Worm (Caenorhabditis elegans) whole organism, L1 larva: Measurements from ENCODE around the gene C16C8.16.
A peak's percentile ranks its signal among the peaks of the same experiment; 100 is the strongest.

ENCODE experiments used
- C04F5.9 ChIP-seq: sonication (generic microtip); optimal IDR thresholded peaks from 2 replicates; lab custom pipeline; 2016; ENCODE audit warnings: missing genetic modification characterization, missing compliant biosample characterization
- C16A3.4 ChIP-seq: fragments of 150-350 bp; optimal IDR thresholded peaks from 2 replicates; lab custom pipeline; 2014; ENCODE audit warnings: missing biosample characterization, missing genetic modification characterization
- C34B4.2 ChIP-seq: sonication (generic microtip); optimal IDR thresholded peaks from 2 replicates; lab custom pipeline; 2017; ENCODE audit warnings: mild to moderate bottlenecking, missing genetic modification characterization, missing compliant biosample characterization
- F16B12.6 ChIP-seq: fragments of 150-350 bp; optimal IDR thresholded peaks from 2 replicates; lab custom pipeline; 2014; ENCODE audit warnings: missing biosample characterization, missing genetic modification characterization
- aly-2 ChIP-seq: fragments of 150-350 bp; optimal IDR thresholded peaks from 2 replicates; lab custom pipeline; 2014; ENCODE audit warnings: missing biosample characterization, missing genetic modification characterization
- ceh-63 ChIP-seq: fragments of 200-800 bp; sonication (Bioruptor generic); optimal IDR thresholded peaks from 2 replicates; lab custom pipeline; 2018; ENCODE audit warnings: mild to moderate bottlenecking, missing genetic modification characterization, missing compliant biosample characterization
- ceh-88 ChIP-seq: fragments of 200-800 bp; sonication (Bioruptor generic); IDR thresholded peaks from 2 replicates; pipeline ENCODE4 v1.3.6; 2022; ENCODE audit warnings: missing genetic modification characterization, missing compliant biosample characterization
- ceh-90 ChIP-seq: sonication (generic microtip); optimal IDR thresholded peaks from 2 replicates; lab custom pipeline; 2016; ENCODE audit warnings: missing genetic modification characterization, missing compliant biosample characterization
- dsc-1 ChIP-seq: sonication (generic microtip); optimal IDR thresholded peaks from 2 replicates; lab custom pipeline; 2016; ENCODE audit warnings: mild to moderate bottlenecking, missing genetic modification characterization, missing compliant biosample characterization
- egl-13 ChIP-seq: sonication (generic microtip); optimal IDR thresholded peaks from 2 replicates; lab custom pipeline; 2016; ENCODE audit warnings: missing genotype, missing genetic modification reagents, missing genetic modification characterization, missing compliant biosample characterization
- elt-2 ChIP-seq: sonication (generic microtip); optimal IDR thresholded peaks from 2 replicates; lab custom pipeline; 2016; ENCODE audit warnings: missing genetic modification characterization, mild to moderate bottlenecking, inconsistent platforms, missing compliant biosample characterization, missing genetic modification reagents
- elt-3 ChIP-seq, 6 experiments: fragments of 150-350 bp in 1 of 6; sonication (generic microtip); optimal IDR thresholded peaks; 2 replicates each; lab custom pipeline; 2017 to 2018; ENCODE audit warnings: missing biosample characterization in 6 of 6, missing genetic modification characterization in 6 of 6, inconsistent platforms in 1 of 6
- fkh-4 ChIP-seq: sonication (generic microtip); optimal IDR thresholded peaks from 2 replicates; lab custom pipeline; 2016; ENCODE audit warnings: missing compliant biosample characterization, missing genetic modification characterization, borderline replicate concordance
- fkh-8 ChIP-seq: sonication (generic microtip); optimal IDR thresholded peaks from 2 replicates; lab custom pipeline; 2016; ENCODE audit warnings: mild to moderate bottlenecking, missing genetic modification characterization, missing compliant biosample characterization
- fos-1 ChIP-seq: fragments of 150-350 bp; optimal IDR thresholded peaks from 2 replicates; lab custom pipeline; 2014; ENCODE audit warnings: missing biosample characterization, missing genetic modification characterization
- grh-1 ChIP-seq: fragments of 200-800 bp; sonication (Bioruptor generic); IDR thresholded peaks from 2 replicates; pipeline ENCODE4 v1.3.6; 2022; ENCODE audit warnings: missing genetic modification reagents, missing genetic modification characterization, missing compliant biosample characterization
- hlh-17 ChIP-seq: fragments of 200-800 bp; sonication (Bioruptor generic); optimal IDR thresholded peaks from 2 replicates; lab custom pipeline; 2018; ENCODE audit warnings: missing genetic modification characterization, mild to moderate bottlenecking, missing compliant biosample characterization, moderate library complexity, borderline replicate concordance
- irx-1 ChIP-seq: sonication (generic microtip); optimal IDR thresholded peaks from 2 replicates; lab custom pipeline; 2016; ENCODE audit warnings: missing genetic modification characterization, missing compliant biosample characterization
- isw-1 ChIP-seq: fragments of 200-800 bp; sonication (Bioruptor generic); IDR thresholded peaks from 2 replicates; pipeline ENCODE4 v1.3.6; 2022; ENCODE audit warnings: missing genetic modification characterization, missing compliant biosample characterization
- lin-35 ChIP-seq, 2 experiments: fragments of 150-350 bp; optimal IDR thresholded peaks; 2 replicates each; lab custom pipeline; 2014; ENCODE audit warnings: missing biosample characterization in 2 of 2, missing genetic modification characterization in 2 of 2, missing genetic modification reagents in 2 of 2
- lin-39 ChIP-seq: fragments of 150-350 bp; optimal IDR thresholded peaks from 2 replicates; lab custom pipeline; 2014; ENCODE audit warnings: missing biosample characterization, missing genetic modification reagents, missing genetic modification characterization
- lir-3 ChIP-seq: sonication (generic microtip); optimal IDR thresholded peaks from 2 replicates; lab custom pipeline; 2016; ENCODE audit warnings: mild to moderate bottlenecking, missing genetic modification characterization, moderate library complexity, missing compliant biosample characterization; ENCODE audit not compliant: poor library complexity
- lsy-2 ChIP-seq, 2 experiments: fragments of 150-350 bp; optimal IDR thresholded peaks; 2 replicates each; lab custom pipeline; 2014; ENCODE audit warnings: missing biosample characterization in 2 of 2, missing genetic modification characterization in 2 of 2
- mdl-1 ChIP-seq, 2 experiments: fragments of 150-350 bp; optimal IDR thresholded peaks; 2 replicates each; lab custom pipeline; 2014 to 2017; ENCODE audit warnings: missing biosample characterization in 2 of 2, missing genetic modification characterization in 2 of 2, inconsistent platforms in 1 of 2
- mep-1 ChIP-seq: fragments of 150-350 bp; optimal IDR thresholded peaks from 2 replicates; lab custom pipeline; 2014; ENCODE audit warnings: missing biosample characterization, missing genetic modification characterization
- nhr-11 ChIP-seq: fragments of 150-350 bp; optimal IDR thresholded peaks from 2 replicates; lab custom pipeline; 2014; ENCODE audit warnings: missing biosample characterization, missing genetic modification characterization
- nhr-12 ChIP-seq: sonication (generic microtip); optimal IDR thresholded peaks from 2 replicates; lab custom pipeline; 2017; ENCODE audit warnings: missing biosample characterization, missing genetic modification characterization
- nhr-20 ChIP-seq: sonication (generic microtip); optimal IDR thresholded peaks from 2 replicates; lab custom pipeline; 2016; ENCODE audit warnings: mild to moderate bottlenecking, missing genetic modification characterization, missing compliant biosample characterization
- nhr-28 ChIP-seq: fragments of 150-350 bp; optimal IDR thresholded peaks from 2 replicates; lab custom pipeline; 2014; ENCODE audit warnings: missing biosample characterization, missing genetic modification characterization
- nhr-77 ChIP-seq: fragments of 150-350 bp; optimal IDR thresholded peaks from 2 replicates; lab custom pipeline; 2014; ENCODE audit warnings: missing biosample characterization, missing genetic modification characterization
- nhr-84 ChIP-seq: sonication (generic microtip); optimal IDR thresholded peaks from 2 replicates; lab custom pipeline; 2017; ENCODE audit warnings: missing biosample characterization, missing genetic modification characterization
- nhr-85 ChIP-seq: sonication (generic microtip); peaks from one replicate; lab custom pipeline; 2016; ENCODE audit warnings: missing genetic modification characterization, inconsistent platforms, missing compliant biosample characterization
- nhr-90 ChIP-seq: sonication (generic microtip); optimal IDR thresholded peaks from 2 replicates; lab custom pipeline; 2016; ENCODE audit warnings: mild to moderate bottlenecking, missing genetic modification characterization, missing compliant biosample characterization; ENCODE audit not compliant: poor library complexity
- pag-3 ChIP-seq: sonication (generic microtip); optimal IDR thresholded peaks from 2 replicates; lab custom pipeline; 2017; ENCODE audit warnings: missing genetic modification characterization, mild to moderate bottlenecking, missing compliant biosample characterization, antibody characterized with exemption, borderline replicate concordance; ENCODE audit not compliant: insufficient read depth
- pax-3 ChIP-seq: fragments of 200-800 bp; sonication (Bioruptor generic); optimal IDR thresholded peaks from 2 replicates; lab custom pipeline; 2018; ENCODE audit warnings: mild to moderate bottlenecking, missing genetic modification characterization, moderate library complexity, missing compliant biosample characterization
- pqm-1 ChIP-seq: sonication (generic microtip); optimal IDR thresholded peaks from 3 replicates; lab custom pipeline; 2017; ENCODE audit warnings: missing biosample characterization, missing genetic modification characterization
- rnt-1 ChIP-seq: sonication (generic microtip); optimal IDR thresholded peaks from 2 replicates; lab custom pipeline; 2016; ENCODE audit warnings: mild to moderate bottlenecking, missing genetic modification characterization, moderate library complexity, missing compliant biosample characterization
- skn-1 ChIP-seq: fragments of 150-350 bp; optimal IDR thresholded peaks from 2 replicates; lab custom pipeline; 2014; ENCODE audit warnings: missing biosample characterization, missing genetic modification characterization
- snu-23 ChIP-seq: sonication (generic microtip); optimal IDR thresholded peaks from 2 replicates; lab custom pipeline; 2016; ENCODE audit warnings: missing genetic modification characterization, missing compliant biosample characterization
- sptf-1 ChIP-seq: fragments of 150-350 bp; optimal IDR thresholded peaks from 2 replicates; lab custom pipeline; 2014; ENCODE audit warnings: missing biosample characterization, missing genetic modification characterization
- sup-37 ChIP-seq: fragments of 200-800 bp; sonication (Bioruptor generic); optimal IDR thresholded peaks from 2 replicates; lab custom pipeline; 2018; ENCODE audit warnings: mild to moderate bottlenecking, missing genetic modification characterization, missing compliant biosample characterization
- tbx-2 ChIP-seq: sonication (generic microtip); optimal IDR thresholded peaks from 2 replicates; lab custom pipeline; 2016; ENCODE audit warnings: missing genetic modification characterization, missing compliant biosample characterization
- unc-130 ChIP-seq: fragments of 150-350 bp; optimal IDR thresholded peaks from 2 replicates; lab custom pipeline; 2017; ENCODE audit warnings: missing biosample characterization, missing genetic modification characterization, inconsistent platforms
- unc-30 ChIP-seq: sonication (generic microtip); optimal IDR thresholded peaks from 2 replicates; lab custom pipeline; 2017; ENCODE audit warnings: missing biosample characterization, missing genetic modification characterization
- unc-62 ChIP-seq: fragments of 150-350 bp; optimal IDR thresholded peaks from 2 replicates; lab custom pipeline; 2014; ENCODE audit warnings: missing biosample characterization, missing genetic modification reagents, missing genetic modification characterization
- unc-98 ChIP-seq: fragments of 200-800 bp; sonication (Bioruptor generic); IDR thresholded peaks from 2 replicates; pipeline ENCODE4 v1.3.6; 2022; ENCODE audit warnings: missing genetic modification characterization, missing compliant biosample characterization
- vab-15 ChIP-seq: sonication (generic microtip); optimal IDR thresholded peaks from 2 replicates; lab custom pipeline; 2017; ENCODE audit warnings: missing genotype, mild to moderate bottlenecking, missing genetic modification characterization, missing compliant biosample characterization
- xbp-1 ChIP-seq: sonication (generic microtip); optimal IDR thresholded peaks from 2 replicates; lab custom pipeline; 2016; ENCODE audit warnings: missing genetic modification characterization, missing compliant biosample characterization
- ztf-11 ChIP-seq, 2 experiments: sonication (generic microtip); optimal IDR thresholded peaks; 2 replicates each; lab custom pipeline; 2016 to 2017; ENCODE audit warnings: missing genetic modification characterization in 2 of 2, missing biosample characterization in 1 of 2, missing compliant biosample characterization in 1 of 2
- ztf-4 ChIP-seq: fragments of 150-350 bp; optimal IDR thresholded peaks from 2 replicates; lab custom pipeline; 2014; ENCODE audit warnings: missing biosample characterization, missing genetic modification characterization

The C16C8.16 gene

DNA sequence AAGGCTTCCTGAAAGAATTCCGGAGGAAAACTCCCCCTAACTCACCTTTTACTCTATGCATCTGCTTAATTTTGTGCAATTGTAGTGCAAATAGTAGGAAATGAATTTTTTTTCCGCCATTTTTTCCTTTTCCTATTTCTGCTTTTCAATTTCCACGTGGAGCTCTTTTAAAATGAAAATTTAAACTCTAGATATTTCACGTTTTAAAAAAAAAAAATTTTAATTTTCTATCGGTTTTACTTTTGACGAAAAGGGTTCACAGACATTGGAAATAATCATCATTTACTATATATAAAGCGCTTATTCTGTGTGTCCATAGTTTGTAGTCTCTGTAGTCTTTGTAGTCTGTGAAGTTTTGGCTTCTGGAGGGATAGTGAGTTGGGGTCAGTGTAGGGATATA is 36.0 kb downstream of the C16C8.16 start, which contains the start of gene Y49F6B.8:
Y49F6B.8 (minus strand) TSS at position 101 of the 400 bp plus-strand sequence.
- TF ChIP-seq snu-23 (GFP tag; lab: Kevin White, UChicago) = no peak
- TF ChIP-seq mep-1 (tag; lab: Kevin White, UChicago) = no peak
- no peak for TF ChIP-seq unc-30 (tag; lab: Kevin White, UChicago)
- no peak for TF ChIP-seq tbx-2 (tag; lab: Kevin White, UChicago)
- TF ChIP-seq sup-37 (GFP tag; lab: Kevin White, UChicago) = no peak
- TF ChIP-seq C34B4.2 (tag; lab: Kevin White, UChicago) = no peak
- no peak for TF ChIP-seq elt-2 (tag; lab: Kevin White, UChicago)
- no peak for TF ChIP-seq sptf-1 (tag; lab: Kevin White, UChicago)
- TF ChIP-seq ceh-63 = no peak
- no peak for TF ChIP-seq unc-98 (GFP tag; lab: Robert Waterston, UW)
- no peak for TF ChIP-seq nhr-85
- TF ChIP-seq grh-1 (GFP tag; lab: Robert Waterston, UW) = no peak
- TF ChIP-seq unc-130 (tag; lab: Kevin White, UChicago) = no peak
- TF ChIP-seq mdl-1 (tag; optimal IDR thresholded peaks at IDR 0.05; lab: Kevin White, UChicago) = no peak
- TF ChIP-seq fkh-4 (tag; lab: Kevin White, UChicago) = no peak
- no peak for TF ChIP-seq lin-39 (tag; lab: Kevin White, UChicago)

ce11 chrII:3482231-3482630 is 36.7 kb downstream of the C16C8.16 start, which contains the start of gene smu-2:
TSS of gene smu-2 (plus strand) at chrII:3482408.
- TF ChIP-seq nhr-11 = no peak
- no peak for TF ChIP-seq pqm-1
- no peak for TF ChIP-seq C34B4.2 (tag; lab: Kevin White, UChicago)
- TF ChIP-seq dsc-1 (tag; lab: Kevin White, UChicago) = no peak
- no peak for TF ChIP-seq nhr-12 (tag; lab: Kevin White, UChicago)
- TF ChIP-seq elt-2 (tag; lab: Kevin White, UChicago) = peak; percentile 48
- TF ChIP-seq pag-3 (tag; lab: Kevin White, UChicago) = no peak
- TF ChIP-seq mep-1 (tag; lab: Kevin White, UChicago) = peak; percentile 68
- peak; percentile 68 for TF ChIP-seq isw-1 (GFP tag; lab: Robert Waterston, UW)
- no peak for TF ChIP-seq unc-62 (GFP tag; lab: Kevin White, UChicago)
- no peak for TF ChIP-seq mdl-1 (tag; optimal IDR thresholded peaks at IDR 0.05; lab: Kevin White, UChicago)
- no peak for TF ChIP-seq snu-23 (GFP tag; lab: Kevin White, UChicago)
- peak; percentile 53 for TF ChIP-seq F16B12.6 (tag; lab: Kevin White, UChicago)
- TF ChIP-seq hlh-17 = no peak
- peak; percentile 68 for TF ChIP-seq vab-15 (tag; lab: Kevin White, UChicago)
- peak; percentile 97 for TF ChIP-seq rnt-1 (tag; lab: Kevin White, UChicago)
- no peak for TF ChIP-seq nhr-28
- TF ChIP-seq egl-13 = peak; percentile 25
- TF ChIP-seq nhr-20 (tag; lab: Kevin White, UChicago) = peak; percentile 56
- TF ChIP-seq aly-2 (tag; lab: Kevin White, UChicago) = no peak
- TF ChIP-seq ceh-90 (tag; lab: Kevin White, UChicago) = peak; percentile 84
- peak; percentile 37 for TF ChIP-seq skn-1
- TF ChIP-seq ceh-88 = no peak
- no peak for TF ChIP-seq ztf-4 (tag; lab: Kevin White, UChicago)
- TF ChIP-seq ztf-11 (tag; optimal IDR thresholded peaks at IDR 0.05; lab: Kevin White, UChicago) = peak in 1 of 2 experiments; percentile 77
- TF ChIP-seq lsy-2 (tag; optimal IDR thresholded peaks at IDR 0.05; lab: Kevin White, UChicago) = peak; percentile 69 to 75
- peak; percentile 87 for TF ChIP-seq lir-3 (tag; lab: Kevin White, UChicago)
- peak; percentile 71 for TF ChIP-seq tbx-2 (tag; lab: Kevin White, UChicago)
- no peak for TF ChIP-seq nhr-84 (tag; lab: Kevin White, UChicago)
- peak; percentile 62 for TF ChIP-seq xbp-1 (tag; lab: Kevin White, UChicago)
- TF ChIP-seq C16A3.4 = peak; percentile 56
- TF ChIP-seq fkh-8 = peak; percentile 65
- TF ChIP-seq C04F5.9 (tag; lab: Kevin White, UChicago) = peak; percentile 67
- peak; percentile 68 for TF ChIP-seq nhr-90 (tag; lab: Kevin White, UChicago)
- TF ChIP-seq pax-3 (tag; lab: Kevin White, UChicago) = peak; percentile 62
- no peak for TF ChIP-seq elt-3 (tag; optimal IDR thresholded peaks at IDR 0.05; lab: Kevin White, UChicago)
- TF ChIP-seq nhr-77 (tag; lab: Kevin White, UChicago) = no peak
- peak; percentile 51 to 70 for TF ChIP-seq lin-35 (GFP tag; optimal IDR thresholded peaks at IDR 0.05; lab: Kevin White, UChicago)
- no peak for TF ChIP-seq fos-1 (tag; lab: Kevin White, UChicago)
- peak; percentile 82 for TF ChIP-seq irx-1 (tag; lab: Kevin White, UChicago)
- TF ChIP-seq nhr-85 = peak; percentile 83
